Worm (Caenorhabditis elegans) whole organism, young adult: ENCODE data around the gene vps-53.
A peak's percentile ranks its signal among the peaks of the same experiment; 100 is the strongest.

Experiments
- B0035.1 ChIP-seq: sonication (generic microtip); optimal IDR thresholded peaks from 2 replicates; lab custom pipeline; 2016; ENCODE audit warnings: missing genetic modification characterization, mild to moderate bottlenecking, missing compliant biosample characterization, missing genotype, missing genetic modification reagents
- B0336.3 ChIP-seq: fragments of 200-800 bp; sonication (Bioruptor generic); IDR thresholded peaks from 2 replicates; pipeline ENCODE4 v1.3.6; 2022; ENCODE audit warnings: missing genetic modification characterization, missing compliant biosample characterization
- F10E7.11 ChIP-seq: sonication (generic microtip); optimal IDR thresholded peaks from 2 replicates; lab custom pipeline; 2017; ENCODE audit warnings: mild to moderate bottlenecking, missing genetic modification characterization, moderate library complexity, missing compliant biosample characterization
- F22D6.2 ChIP-seq: sonication (generic microtip); optimal IDR thresholded peaks from 2 replicates; lab custom pipeline; 2016; ENCODE audit warnings: mild to moderate bottlenecking, missing genetic modification characterization, missing compliant biosample characterization
- F49E8.2 ChIP-seq: sonication (generic microtip); optimal IDR thresholded peaks from 3 replicates; lab custom pipeline; 2017; ENCODE audit warnings: missing genetic modification characterization, mild to moderate bottlenecking, missing compliant biosample characterization, antibody characterized with exemption, moderate library complexity; ENCODE audit not compliant: insufficient read depth
- F52B5.7 ChIP-seq: sonication (generic microtip); optimal IDR thresholded peaks from 2 replicates; lab custom pipeline; 2016; ENCODE audit warnings: mild to moderate bottlenecking, missing genetic modification characterization, missing compliant biosample characterization
- F55B11.4 ChIP-seq: sonication (generic microtip); optimal IDR thresholded peaks from 2 replicates; lab custom pipeline; 2016; ENCODE audit warnings: missing compliant biosample characterization, missing genetic modification characterization, borderline replicate concordance; ENCODE audit not compliant: insufficient read depth
- Y53F4B.3 ChIP-seq: fragments of 200-800 bp; sonication (Bioruptor generic); IDR thresholded peaks from 2 replicates; pipeline ENCODE4 v1.3.6; 2022; ENCODE audit warnings: missing genetic modification reagents, missing genetic modification characterization, missing compliant biosample characterization
- Y53G8AR.9 ChIP-seq: fragments of 200-800 bp; sonication (Bioruptor generic); conservative IDR thresholded peaks from 2 replicates; pipeline ENCODE4 v1.3.6; 2022; ENCODE audit warnings: missing genetic modification reagents, missing genetic modification characterization, missing compliant biosample characterization
- Y56A3A.18 ChIP-seq: fragments of 200-800 bp; sonication (Bioruptor generic); IDR thresholded peaks from 2 replicates; pipeline ENCODE4 v1.3.6; 2022; ENCODE audit warnings: missing genetic modification reagents, missing genetic modification characterization, missing compliant biosample characterization
- attf-6 ChIP-seq: fragments of 200-800 bp; sonication (Bioruptor generic); IDR thresholded peaks from 2 replicates; pipeline ENCODE4 v1.3.6; 2022; ENCODE audit warnings: missing genetic modification reagents, missing genetic modification characterization, missing compliant biosample characterization
- cebp-1 ChIP-seq, 2 experiments: fragments of 200-800 bp in 1 of 2; sonication (Bioruptor generic) in 1 of 2; sonication (generic microtip) in 1 of 2; IDR thresholded peaks in 1 of 2; optimal IDR thresholded peaks in 1 of 2; 2 replicates each; pipeline versions ENCODE4 v1.3.6 to Lab custom; 2017 to 2022; ENCODE audit warnings: missing compliant biosample characterization in 2 of 2, missing genetic modification characterization in 2 of 2, mild to moderate bottlenecking in 1 of 2, missing genetic modification reagents in 1 of 2, moderate library complexity in 1 of 2
- ceh-58 ChIP-seq: fragments of 200-800 bp; sonication (Bioruptor generic); IDR thresholded peaks from 2 replicates; pipeline ENCODE4 v1.3.6; 2022; ENCODE audit warnings: missing genetic modification characterization, missing compliant biosample characterization
- ceh-79 ChIP-seq: sonication (generic microtip); optimal IDR thresholded peaks from 2 replicates; lab custom pipeline; 2017; ENCODE audit warnings: mild to moderate bottlenecking, missing genetic modification characterization, missing compliant biosample characterization
- dpff-1 ChIP-seq: sonication (generic microtip); optimal IDR thresholded peaks from 2 replicates; lab custom pipeline; 2017; ENCODE audit warnings: mild to moderate bottlenecking, missing genetic modification characterization, missing compliant biosample characterization
- efl-1 ChIP-seq: fragments of 150-350 bp; optimal IDR thresholded peaks from 2 replicates; lab custom pipeline; 2014; ENCODE audit warnings: missing biosample characterization, missing genetic modification reagents, missing genetic modification characterization
- ekl-4 ChIP-seq: fragments of 200-800 bp; sonication (Bioruptor generic); IDR thresholded peaks from 2 replicates; pipeline ENCODE4 v1.3.6; 2022; ENCODE audit warnings: missing genetic modification reagents, missing genetic modification characterization, missing compliant biosample characterization
- fkh-3 ChIP-seq: sonication (generic microtip); optimal IDR thresholded peaks from 2 replicates; lab custom pipeline; 2016; ENCODE audit warnings: mild to moderate bottlenecking, missing genetic modification characterization, missing compliant biosample characterization
- him-1 ChIP-seq: sonication (generic microtip); optimal IDR thresholded peaks from 2 replicates; lab custom pipeline; 2016; ENCODE audit warnings: missing genotype, missing genetic modification reagents, missing genetic modification characterization, missing compliant biosample characterization
- hlh-12 ChIP-seq: sonication (generic microtip); optimal IDR thresholded peaks from 2 replicates; lab custom pipeline; 2016; ENCODE audit warnings: missing genetic modification characterization, missing compliant biosample characterization
- hmg-1.2 ChIP-seq: fragments of 200-800 bp; sonication (Bioruptor generic); IDR thresholded peaks from 2 replicates; pipeline ENCODE4 v1.3.6; 2022; ENCODE audit warnings: missing genetic modification reagents, missing genetic modification characterization, missing compliant biosample characterization
- hmg-20 ChIP-seq: fragments of 200-800 bp; sonication (Bioruptor generic); IDR thresholded peaks from 2 replicates; pipeline ENCODE4 v1.3.6; 2022; ENCODE audit warnings: missing genetic modification reagents, missing genetic modification characterization, missing compliant biosample characterization
- hsf-1 ChIP-seq: fragments of 200-800 bp; sonication (Bioruptor generic); IDR thresholded peaks from 2 replicates; pipeline ENCODE4 v1.3.6; 2022; ENCODE audit warnings: missing genetic modification reagents, missing genetic modification characterization, missing compliant biosample characterization
- let-526 ChIP-seq: fragments of 200-800 bp; sonication (Bioruptor generic); IDR thresholded peaks from 2 replicates; pipeline ENCODE4 v1.3.6; 2022; ENCODE audit warnings: missing genetic modification reagents, missing genetic modification characterization, missing compliant biosample characterization
- lin-26 ChIP-seq: fragments of 200-800 bp; sonication (Bioruptor generic); IDR thresholded peaks from 2 replicates; pipeline ENCODE4 v1.3.6; 2022; ENCODE audit warnings: missing genetic modification reagents, missing genetic modification characterization, missing compliant biosample characterization
- lin-40 ChIP-seq: sonication (generic microtip); optimal IDR thresholded peaks from 2 replicates; lab custom pipeline; 2016; ENCODE audit warnings: missing genetic modification characterization, mild to moderate bottlenecking, missing compliant biosample characterization, missing genotype, missing genetic modification reagents
- lir-1 ChIP-seq: fragments of 200-800 bp; sonication (Bioruptor generic); conservative IDR thresholded peaks from 2 replicates; pipeline ENCODE4 v1.3.6; 2022; ENCODE audit warnings: missing genetic modification reagents, missing genetic modification characterization, missing compliant biosample characterization
- lsl-1 ChIP-seq: fragments of 200-800 bp; sonication (Bioruptor generic); optimal IDR thresholded peaks from 2 replicates; lab custom pipeline; 2018; ENCODE audit warnings: mild to moderate bottlenecking, missing genetic modification characterization, moderate library complexity, missing compliant biosample characterization
- lsy-27 ChIP-seq: sonication (generic microtip); optimal IDR thresholded peaks from 2 replicates; lab custom pipeline; 2017; ENCODE audit warnings: missing genetic modification characterization, mild to moderate bottlenecking, missing compliant biosample characterization, antibody characterized with exemption, missing genotype, borderline replicate concordance; ENCODE audit not compliant: insufficient read depth
- madf-10 ChIP-seq: sonication (generic microtip); optimal IDR thresholded peaks from 2 replicates; lab custom pipeline; 2016; ENCODE audit warnings: mild to moderate bottlenecking, missing genetic modification characterization, missing compliant biosample characterization
- mxl-1 ChIP-seq: sonication (generic microtip); optimal IDR thresholded peaks from 2 replicates; lab custom pipeline; 2016; ENCODE audit warnings: missing genetic modification characterization, missing compliant biosample characterization
- nfyb-1 ChIP-seq: fragments of 200-800 bp; sonication (Bioruptor generic); IDR thresholded peaks from 2 replicates; pipeline ENCODE4 v1.3.6; 2022; ENCODE audit warnings: missing genetic modification reagents, missing genetic modification characterization, missing compliant biosample characterization
- nhr-179 ChIP-seq: sonication (generic microtip); optimal IDR thresholded peaks from 2 replicates; lab custom pipeline; 2016; ENCODE audit warnings: mild to moderate bottlenecking, missing genetic modification characterization, missing compliant biosample characterization
- nhr-90 ChIP-seq: sonication (generic microtip); optimal IDR thresholded peaks from 2 replicates; lab custom pipeline; 2016; ENCODE audit warnings: missing genotype, mild to moderate bottlenecking, missing genetic modification characterization, missing compliant biosample characterization
- pbrm-1 ChIP-seq: fragments of 200-800 bp; sonication (Bioruptor generic); IDR thresholded peaks from 2 replicates; pipeline ENCODE4 v1.3.6; 2022; ENCODE audit warnings: missing genetic modification reagents, missing genetic modification characterization, missing compliant biosample characterization
- rec-8 ChIP-seq, 2 experiments: sonication (generic microtip); optimal IDR thresholded peaks; 2 replicates each; lab custom pipeline; 2016; ENCODE audit warnings: mild to moderate bottlenecking in 2 of 2, missing genetic modification characterization in 2 of 2, missing genetic modification reagents in 2 of 2, missing genotype in 2 of 2, missing biosample characterization in 1 of 2, missing compliant biosample characterization in 1 of 2, moderate library complexity in 1 of 2
- repo-1 ChIP-seq: sonication (generic microtip); optimal IDR thresholded peaks from 2 replicates; lab custom pipeline; 2017; ENCODE audit warnings: mild to moderate bottlenecking, missing genetic modification characterization, missing compliant biosample characterization
- snpc-1.1 ChIP-seq: sonication (generic microtip); optimal IDR thresholded peaks from 2 replicates; lab custom pipeline; 2017; ENCODE audit warnings: missing genetic modification characterization, mild to moderate bottlenecking, missing compliant biosample characterization, antibody characterized with exemption, moderate library complexity, missing genotype, missing genetic modification reagents; ENCODE audit not compliant: insufficient read depth
- snpc-1.3 ChIP-seq: sonication (generic microtip); optimal IDR thresholded peaks from 2 replicates; lab custom pipeline; 2017; ENCODE audit warnings: missing genetic modification characterization, mild to moderate bottlenecking, missing compliant biosample characterization, antibody characterized with exemption, moderate library complexity, missing genotype, missing genetic modification reagents; ENCODE audit not compliant: insufficient read depth
- somi-1 ChIP-seq: fragments of 200-800 bp; sonication (Bioruptor generic); optimal IDR thresholded peaks from 2 replicates; lab custom pipeline; 2018; ENCODE audit warnings: mild to moderate bottlenecking, missing genetic modification characterization, missing compliant biosample characterization
- sptf-2 ChIP-seq: fragments of 200-800 bp; sonication (Bioruptor generic); optimal IDR thresholded peaks from 2 replicates; lab custom pipeline; 2018; ENCODE audit warnings: mild to moderate bottlenecking, missing genetic modification characterization, missing compliant biosample characterization
- tlf-1 ChIP-seq: fragments of 200-800 bp; sonication (Bioruptor generic); optimal IDR thresholded peaks from 2 replicates; lab custom pipeline; 2018; ENCODE audit warnings: mild to moderate bottlenecking, missing genetic modification characterization, missing compliant biosample characterization
- zfh-2 ChIP-seq: fragments of 200-800 bp; sonication (Bioruptor generic); conservative IDR thresholded peaks from 2 replicates; pipeline ENCODE4 v1.3.6; 2022; ENCODE audit warnings: missing genetic modification reagents, missing genetic modification characterization, missing compliant biosample characterization
- ztf-18 ChIP-seq: sonication (generic microtip); optimal IDR thresholded peaks from 2 replicates; lab custom pipeline; 2016; ENCODE audit warnings: missing genotype, mild to moderate bottlenecking, missing genetic modification characterization, missing compliant biosample characterization
- ztf-25 ChIP-seq: fragments of 200-800 bp; sonication (Bioruptor generic); IDR thresholded peaks from 2 replicates; pipeline ENCODE4 v1.3.6; 2022; ENCODE audit warnings: missing genetic modification reagents, missing genetic modification characterization, missing compliant biosample characterization
- ztf-3 ChIP-seq: fragments of 200-800 bp; sonication (Bioruptor generic); optimal IDR thresholded peaks from 2 replicates; lab custom pipeline; 2018; ENCODE audit warnings: mild to moderate bottlenecking, missing genetic modification characterization, missing compliant biosample characterization

The vps-53 gene

DNA sequence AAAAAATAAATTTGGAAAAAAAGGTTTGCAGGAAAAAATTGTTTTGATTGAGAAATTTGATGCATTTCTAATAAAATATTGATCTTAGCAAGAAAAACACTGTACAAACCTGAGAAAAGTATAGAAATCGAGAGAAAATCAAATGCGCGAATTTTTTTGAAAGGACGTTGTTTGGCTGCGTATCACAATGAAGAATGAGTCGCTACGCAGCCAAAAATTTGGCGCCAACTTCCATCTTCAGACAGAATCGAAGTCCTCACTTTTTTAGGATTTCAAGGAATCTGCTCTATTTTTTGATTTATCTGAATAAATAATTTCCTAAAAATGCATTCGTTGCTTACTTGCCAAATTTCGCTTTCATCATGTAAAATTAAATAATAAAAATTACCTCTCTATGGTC lies 10.6 kb downstream of the vps-53 start (continued):
- TF ChIP-seq cebp-1 (GFP tag; IDR thresholded peaks at IDR 0.05; lab: Robert Waterston, UW) (no peak), cebp-1 (tag; optimal IDR thresholded peaks at IDR 0.05; lab: Kevin White, UChicago) (no peak), sptf-2 (GFP tag; lab: Kevin White, UChicago) (no peak), him-1 (no peak), B0336.3 (GFP tag; lab: Robert Waterston, UW) (no peak), ztf-18 (tag; lab: Kevin White, UChicago) (no peak), pbrm-1 (no peak), B0035.1 (tag; lab: Kevin White, UChicago) (no peak), lir-1 (GFP tag; lab: Robert Waterston, UW) (no peak), Y53G8AR.9 (no peak), nfyb-1 (no peak), let-526 (GFP tag; lab: Robert Waterston, UW) (no peak), zfh-2 (GFP tag; lab: Robert Waterston, UW) (no peak), Y53F4B.3 (GFP tag; lab: Robert Waterston, UW) (no peak), Y56A3A.18 (GFP tag; lab: Robert Waterston, UW) (no peak), somi-1 (GFP tag; lab: Kevin White, UChicago) (no peak)

DNA sequence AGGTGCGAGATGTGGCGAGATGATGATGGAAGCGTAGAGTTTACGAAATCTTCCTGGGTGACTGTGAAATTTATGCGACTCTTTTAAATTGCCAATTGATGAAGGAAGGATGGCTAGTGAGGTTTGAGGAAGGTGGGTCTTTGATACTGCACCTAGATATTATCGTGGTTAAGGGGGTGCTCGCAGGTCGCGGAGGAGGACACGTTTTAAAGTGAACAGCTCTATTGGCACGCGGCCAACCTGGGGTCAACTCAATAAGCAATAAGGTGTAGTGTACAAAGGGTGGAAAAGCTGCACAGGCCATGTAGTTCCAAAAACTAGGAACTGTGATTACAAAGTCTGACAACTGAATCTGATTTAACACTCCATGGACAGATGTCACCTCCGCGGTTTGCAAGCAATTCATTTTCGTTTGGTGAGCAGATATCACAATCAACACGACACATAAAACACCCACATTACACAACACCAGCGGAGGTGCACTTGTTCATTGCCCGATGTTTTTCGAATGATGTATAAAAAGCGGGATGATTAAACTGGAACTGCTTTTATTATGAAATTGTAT lies 11.9 kb downstream of the vps-53 start:
- TF ChIP-seq fkh-3 (no peak), ztf-18 (tag; lab: Kevin White, UChicago) (peak; percentile 37), tlf-1 (GFP tag; lab: Kevin White, UChicago) (no peak), him-1 (no peak), rec-8 (tag; optimal IDR thresholded peaks at IDR 0.05; lab: Kevin White, UChicago) (no peak), madf-10 (tag; lab: Kevin White, UChicago) (no peak), ztf-25 (GFP tag; lab: Robert Waterston, UW) (no peak), F49E8.2 (no peak), hmg-1.2 (peak; percentile 11; the same call in 1 of the 2 replicates), ceh-58 (GFP tag; lab: Robert Waterston, UW) (0 out of 2 replicates have a peak, but pooled peaks have one; percentile 3), efl-1 (GFP tag; lab: Kevin White, UChicago) (no peak), F22D6.2 (no peak), snpc-1.3 (no peak), repo-1 (tag; lab: Kevin White, UChicago) (no peak), mxl-1 (no peak), lin-40 (no peak), F52B5.7 (tag; lab: Kevin White, UChicago) (peak; percentile 18), hsf-1 (GFP tag; lab: Robert Waterston, UW) (peak; percentile 60), hlh-12 (no peak), hmg-20 (GFP tag; lab: Robert Waterston, UW) (no peak), lsy-27 (tag; lab: Kevin White, UChicago) (no peak), F10E7.11 (tag; lab: Kevin White, UChicago) (no peak), ceh-79 (tag; lab: Kevin White, UChicago) (no peak), lin-26 (GFP tag; lab: Robert Waterston, UW) (no peak), nhr-179 (no peak), lsl-1 (GFP tag; lab: Kevin White, UChicago) (peak; percentile 7), ekl-4 (GFP tag; lab: Robert Waterston, UW) (0 out of 2 replicates have a peak, but pooled peaks have one; percentile 54), attf-6 (no peak; the same call in 1 of the 2 replicates), nhr-90 (tag; lab: Kevin White, UChicago) (no peak), snpc-1.1 (tag; lab: Kevin White, UChicago) (no peak), dpff-1 (tag; lab: Kevin White, UChicago) (no peak), F55B11.4 (tag; lab: Kevin White, UChicago) (no peak), ztf-3 (GFP tag; lab: Kevin White, UChicago) (no peak)
